Fruit fly (Drosophila melanogaster): ENCODE measurements around the gene eIF2D.

The eIF2D gene

dm6 chr3R:29148072-29148471 lies 3.5 kb downstream of the eIF2D start, which contains the start of the genes CG11882 and Pglym78 (continued):
- no peak for TF ChIP-seq HLH3B (GFP tag; IDR thresholded peaks at IDR 0.05)
- TF ChIP-seq CG43689 (GFP tag; IDR thresholded peaks at IDR 0.05), result no peak
- TF ChIP-seq Blimp-1 (GFP tag; optimal IDR thresholded peaks at IDR 0.05), result no peak
- TF ChIP-seq abd-A (tag; optimal IDR thresholded peaks at IDR 0.05), result no peak
- no peak for TF ChIP-seq CG2202 (tag; optimal IDR thresholded peaks at IDR 0.05)
- peak; percentile 6 for TF ChIP-seq Meics (GFP tag; optimal IDR thresholded peaks at IDR 0.05)
- peak; percentile 27 for TF ChIP-seq CG3065 (GFP tag; optimal IDR thresholded peaks at IDR 0.05)
- 0 out of 2 replicates have a peak, but pooled peaks have one; percentile 30 for TF ChIP-seq CG32767 (GFP tag; IDR thresholded peaks at IDR 0.05)
- peak; percentile 41; the same call in 1 of the 2 replicates for TF ChIP-seq wdn (GFP tag; IDR thresholded peaks at IDR 0.05)
- TF ChIP-seq tin (GFP tag; optimal IDR thresholded peaks at IDR 0.05), result peak; percentile 45
- TF ChIP-seq CG1024 (GFP tag; IDR thresholded peaks at IDR 0.05), result 0 out of 2 replicates have a peak, but pooled peaks have one; percentile 14
- TF ChIP-seq GATAe (GFP tag; conservative IDR thresholded peaks at IDR 0.05), result no peak
- TF ChIP-seq CG17359 (tag; optimal IDR thresholded peaks at IDR 0.05), result peak; percentile 6
- TF ChIP-seq zfh1 (GFP tag; IDR thresholded peaks at IDR 0.05), result peak; percentile 64
- TF ChIP-seq Doc3 (GFP tag; IDR thresholded peaks at IDR 0.05; ENCODE audit: partially characterized antibody), result no peak
- no peak for TF ChIP-seq CG32772 (GFP tag; IDR thresholded peaks at IDR 0.05)
- TF ChIP-seq CG17328 (GFP tag; IDR thresholded peaks at IDR 0.05), result peak; percentile 40; the same call in 1 of the 2 replicates
- TF ChIP-seq CG11504 (tag; optimal IDR thresholded peaks at IDR 0.05), result no peak
- peak; percentile 50 for TF ChIP-seq CG3163 (GFP tag; optimal IDR thresholded peaks at IDR 0.05)
- no peak for TF ChIP-seq Ets65A (GFP tag)
- peak; percentile 74 for TF ChIP-seq CG2116 (GFP tag; optimal IDR thresholded peaks at IDR 0.05)
- TF ChIP-seq dmrt99B (tag; optimal IDR thresholded peaks at IDR 0.05), result no peak
- peak; percentile 17 for TF ChIP-seq CG7928 (GFP tag; optimal IDR thresholded peaks at IDR 0.05)
- peak; percentile 41 for TF ChIP-seq p53 (GFP tag; optimal IDR thresholded peaks at IDR 0.05)
- no peak for TF ChIP-seq CG8388 (GFP tag; optimal IDR thresholded peaks at IDR 0.05)
- TF ChIP-seq CG17361 (GFP tag; IDR thresholded peaks at IDR 0.05), result no peak
- TF ChIP-seq CG33213 (GFP tag; optimal IDR thresholded peaks at IDR 0.05), result peak; percentile 60
- no peak; the same call in 1 of the 2 replicates for TF ChIP-seq CG4360 (GFP tag; IDR thresholded peaks at IDR 0.05)
- peak; percentile 58 for TF ChIP-seq Scr (GFP tag; IDR thresholded peaks at IDR 0.05; ENCODE audit: partially characterized antibody)
- no peak for TF ChIP-seq CG14860 (GFP tag; IDR thresholded peaks at IDR 0.05; ENCODE audit: partially characterized antibody)
- TF ChIP-seq Poxn (GFP tag; IDR thresholded peaks at IDR 0.05), result no peak
- TF ChIP-seq sisA (GFP tag; IDR thresholded peaks at IDR 0.05), result peak; percentile 56
- peak; percentile 22 for TF ChIP-seq Side (GFP tag; optimal IDR thresholded peaks at IDR 0.05)
- TF ChIP-seq CG31441 (GFP tag; IDR thresholded peaks at IDR 0.05), result no peak
- TF ChIP-seq dm (GFP tag; optimal IDR thresholded peaks at IDR 0.05), result peak; percentile 51
- no peak for TF ChIP-seq disco-r (GFP tag; optimal IDR thresholded peaks at IDR 0.05)
- no peak for TF ChIP-seq CG10565 (GFP tag; optimal IDR thresholded peaks at IDR 0.05)
- no peak for TF ChIP-seq CG17802 (tag; optimal IDR thresholded peaks at IDR 0.05)
- no peak for TF ChIP-seq toy (GFP tag; IDR thresholded peaks at IDR 0.05)
- peak; percentile 48; the same call in 1 of the 3 replicates for TF ChIP-seq knrl (GFP tag; IDR thresholded peaks at IDR 0.05; ENCODE audit: partially characterized antibody)
- TF ChIP-seq Bdp1 (GFP tag; optimal IDR thresholded peaks at IDR 0.05), result peak; percentile 20
- TF ChIP-seq Dfd (GFP tag; optimal IDR thresholded peaks at IDR 0.05), result no peak
- TF ChIP-seq CG34224 (GFP tag; IDR thresholded peaks at IDR 0.05; ENCODE audit: partially characterized antibody), result peak; percentile 72
- TF ChIP-seq PHDP (tag; optimal IDR thresholded peaks at IDR 0.05), result no peak
- TF ChIP-seq oc (tag; optimal IDR thresholded peaks at IDR 0.05), result no peak
- no peak for TF ChIP-seq Ssrp (tag; optimal IDR thresholded peaks at IDR 0.05)
- no peak for TF ChIP-seq unpg (GFP tag; optimal IDR thresholded peaks at IDR 0.05)
- peak; percentile 46 for TF ChIP-seq fu2 (GFP tag; optimal IDR thresholded peaks at IDR 0.05)
- no peak for TF ChIP-seq prd (optimal IDR thresholded peaks at IDR 0.05)
- peak; percentile 33; the same call in 1 of the 3 replicates for TF ChIP-seq prd (GFP tag; IDR thresholded peaks at IDR 0.05)
- peak; percentile 65; the same call in 1 of the 2 replicates for TF ChIP-seq Adf1 (GFP tag; IDR thresholded peaks at IDR 0.05)

Data from whole organism, embryonic.